Worm (Caenorhabditis elegans): ENCODE results near the gene mlk-1.

Gene mlk-1

ce11 chrV:5027640-5028039 lies 37.0 kb downstream of the mlk-1 start, which contains the start of gene cpt-4:
Gene cpt-4, minus strand, starts transcription at chrV:5027723.
- no peak for TF ChIP-seq unc-62 (GFP tag; optimal IDR thresholded peaks at IDR 0.05)

ce11 chrV:5026438-5026837 lies 38.2 kb downstream of the mlk-1 start:
- TF ChIP-seq unc-62 (GFP tag; optimal IDR thresholded peaks at IDR 0.05) = no peak

- no peak for TF ChIP-seq unc-62 (GFP tag; optimal IDR thresholded peaks at IDR 0.05)
Observed at ce11 chrV:5023355-5023754, 41.3 kb downstream of the mlk-1 start.

- no peak for TF ChIP-seq unc-62 (GFP tag; optimal IDR thresholded peaks at IDR 0.05)
Observed at ce11 chrV:5018810-5019274, 45.8 kb downstream of the mlk-1 start, which contains the start of gene srr-4. Gene srr-4, plus strand, starts transcription at chrV:5019224.

- TF ChIP-seq unc-62 (GFP tag; optimal IDR thresholded peaks at IDR 0.05) = no peak
Observed at ce11 chrV:5018067-5018466, 46.5 kb downstream of the mlk-1 start.

- no peak for TF ChIP-seq unc-62 (GFP tag; optimal IDR thresholded peaks at IDR 0.05)
Observed at ce11 chrV:5016728-5017127, 47.9 kb downstream of the mlk-1 start.

- TF ChIP-seq unc-62 (GFP tag; optimal IDR thresholded peaks at IDR 0.05) = no peak
Observed at ce11 chrV:5012193-5012853, 52.3 kb downstream of the mlk-1 start, which contains the start of gene srr-6. Gene srr-6, plus strand, starts transcription at chrV:5012803.

All from whole organism, dauer.